Worm (Caenorhabditis elegans) whole organism, early embryonic: Measurements from ENCODE around the gene T04H1.12.

ENCODE experiments used
- B0310.2 ChIP-seq: sonication (generic microtip); optimal IDR thresholded peaks from 2 replicates; lab custom pipeline; 2016; ENCODE audit warnings: mild to moderate bottlenecking, missing genetic modification characterization, missing compliant biosample characterization
- F13C5.2 ChIP-seq: sonication (generic microtip); optimal IDR thresholded peaks from 2 replicates; lab custom pipeline; 2017; ENCODE audit warnings: mild to moderate bottlenecking, missing genetic modification characterization, inconsistent platforms, missing compliant biosample characterization
- aly-1 ChIP-seq: sonication (generic microtip); optimal IDR thresholded peaks from 2 replicates; lab custom pipeline; 2016; ENCODE audit warnings: missing genetic modification characterization, missing compliant biosample characterization
- ama-1 ChIP-seq: fragments of 150-350 bp; optimal IDR thresholded peaks from 2 replicates; lab custom pipeline; 2014
- ceh-13 ChIP-seq: fragments of 200-800 bp; sonication (Bioruptor generic); optimal IDR thresholded peaks from 2 replicates; lab custom pipeline; 2018; ENCODE audit warnings: mild to moderate bottlenecking, missing genetic modification characterization, missing compliant biosample characterization
- ceh-36 ChIP-seq: sonication (generic microtip); optimal IDR thresholded peaks from 2 replicates; lab custom pipeline; 2016; ENCODE audit warnings: missing genetic modification characterization, inconsistent platforms, missing compliant biosample characterization
- ets-7 ChIP-seq: sonication (generic microtip); optimal IDR thresholded peaks from 2 replicates; lab custom pipeline; 2016; ENCODE audit warnings: missing genotype, missing genetic modification characterization, missing compliant biosample characterization
- flt-1 ChIP-seq: fragments of 200-800 bp; sonication (Bioruptor generic); IDR thresholded peaks from 2 replicates; pipeline ENCODE4 v1.3.6; 2022; ENCODE audit warnings: missing genetic modification characterization, missing compliant biosample characterization
- hmbx-1 ChIP-seq: sonication (generic microtip); optimal IDR thresholded peaks from 2 replicates; lab custom pipeline; 2016; ENCODE audit warnings: mild to moderate bottlenecking, missing genetic modification characterization, missing compliant biosample characterization
- hmg-4 ChIP-seq: fragments of 200-800 bp; sonication (Bioruptor generic); optimal IDR thresholded peaks from 2 replicates; lab custom pipeline; 2018; ENCODE audit warnings: mild to moderate bottlenecking, missing genetic modification characterization, missing compliant biosample characterization
- hnd-1 ChIP-seq: sonication (generic microtip); optimal IDR thresholded peaks from 2 replicates; lab custom pipeline; 2016; ENCODE audit warnings: missing genetic modification characterization, missing compliant biosample characterization
- pes-1 ChIP-seq: fragments of 200-800 bp; sonication (Bioruptor generic); IDR thresholded peaks from 2 replicates; pipeline ENCODE4 v1.3.6; 2022; ENCODE audit warnings: missing genetic modification reagents, missing genetic modification characterization, missing compliant biosample characterization
- scrt-1 ChIP-seq: fragments of 200-800 bp; sonication (Bioruptor generic); IDR thresholded peaks from 2 replicates; pipeline ENCODE4 v1.3.6; 2022; ENCODE audit warnings: missing genetic modification characterization, missing compliant biosample characterization
- sea-1 ChIP-seq: fragments of 200-800 bp; sonication (Bioruptor generic); conservative IDR thresholded peaks from 2 replicates; pipeline ENCODE4 v1.3.6; 2022; ENCODE audit warnings: missing genetic modification characterization, missing compliant biosample characterization
- tbx-11 ChIP-seq: fragments of 200-800 bp; sonication (Bioruptor generic); IDR thresholded peaks from 2 replicates; pipeline ENCODE4 v1.3.6; 2022; ENCODE audit warnings: missing genetic modification characterization, missing compliant biosample characterization
- tbx-37 ChIP-seq: fragments of 200-800 bp; sonication (Bioruptor generic); conservative IDR thresholded peaks from 2 replicates; pipeline ENCODE4 v1.3.6; 2022; ENCODE audit warnings: missing genetic modification reagents, missing genetic modification characterization, missing compliant biosample characterization
- tra-4 ChIP-seq: sonication (generic microtip); optimal IDR thresholded peaks from 2 replicates; lab custom pipeline; 2017; ENCODE audit warnings: missing genetic modification characterization, missing compliant biosample characterization

The T04H1.12 gene

DNA sequence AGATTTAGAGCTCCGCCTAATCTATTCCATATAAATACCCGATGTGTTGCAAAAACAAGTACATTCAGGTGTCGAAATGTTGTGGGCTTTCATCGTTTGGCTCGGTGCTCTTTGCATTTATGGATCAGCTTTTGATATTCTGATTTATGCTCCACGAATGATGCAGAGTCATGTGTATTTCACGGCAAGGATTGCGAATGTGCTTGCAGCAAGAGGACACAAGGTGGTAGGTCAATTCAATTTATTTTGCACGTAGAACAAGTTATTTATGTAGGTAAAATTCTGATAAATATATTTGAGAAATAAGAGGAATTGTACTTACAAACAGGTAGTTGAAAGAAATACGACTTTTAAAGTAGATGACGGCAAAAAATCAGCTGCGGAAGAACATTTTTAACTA lies 3.5 kb downstream of the T04H1.12 start, which contains the start of gene ugt-56:
Gene ugt-56, plus strand, starts transcription at position 61 of the 400 bp plus-strand sequence.
- TF ChIP-seq hnd-1 (tag; lab: Kevin White, UChicago): no peak
- TF ChIP-seq ceh-36 (tag; lab: Kevin White, UChicago): no peak
- no peak for TF ChIP-seq F13C5.2
- TF ChIP-seq aly-1: no peak
- no peak for TF ChIP-seq tbx-11
- no peak for TF ChIP-seq hmg-4
- TF ChIP-seq ets-7 (tag; lab: Kevin White, UChicago): no peak
- no peak for TF ChIP-seq flt-1 (GFP tag; lab: Robert Waterston, UW)
- no peak for TF ChIP-seq sea-1

DNA sequence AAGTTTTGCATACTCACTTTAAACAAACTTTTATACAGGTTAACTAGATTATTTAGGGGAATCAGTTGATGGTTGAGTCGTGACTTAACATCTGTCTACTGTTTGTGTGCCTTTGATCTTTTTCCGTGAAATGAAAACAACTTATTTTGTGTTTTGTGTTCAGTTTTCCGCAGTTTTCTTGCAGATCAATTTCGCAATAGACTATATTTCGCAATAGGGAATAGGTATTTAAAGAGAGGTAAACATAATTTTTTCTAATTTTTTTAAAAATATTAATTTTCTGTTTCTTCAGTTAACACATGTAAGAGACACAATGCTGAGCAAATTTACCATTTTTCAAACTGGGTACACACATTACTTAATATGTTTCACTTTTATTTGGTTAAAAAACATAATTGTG lies 5.9 kb downstream of the T04H1.12 start, which contains the start of gene tbb-6:
Gene tbb-6, plus strand, starts transcription at position 155 of the 400 bp plus-strand sequence.
- TF ChIP-seq ets-7 (tag; lab: Kevin White, UChicago): no peak
- no peak for TF ChIP-seq ama-1 (lab: Kevin White, UChicago)
- no peak for TF ChIP-seq hmbx-1 (tag; lab: Kevin White, UChicago)
- TF ChIP-seq scrt-1 (GFP tag; lab: Robert Waterston, UW): no peak
- no peak for TF ChIP-seq sea-1
- no peak for TF ChIP-seq tbx-11
- no peak for TF ChIP-seq ceh-13 (GFP tag; lab: Kevin White, UChicago)
- no peak for TF ChIP-seq B0310.2 (tag; lab: Kevin White, UChicago)
- no peak for TF ChIP-seq tra-4 (tag; lab: Kevin White, UChicago)
- no peak for TF ChIP-seq hnd-1 (tag; lab: Kevin White, UChicago)
- no peak for TF ChIP-seq flt-1 (GFP tag; lab: Robert Waterston, UW)
- TF ChIP-seq hmg-4: no peak
- no peak for TF ChIP-seq tbx-37 (GFP tag; lab: Robert Waterston, UW)
- TF ChIP-seq F13C5.2: no peak
- no peak for TF ChIP-seq aly-1
- no peak for TF ChIP-seq pes-1 (GFP tag; lab: Robert Waterston, UW)
- TF ChIP-seq ceh-36 (tag; lab: Kevin White, UChicago): no peak

DNA sequence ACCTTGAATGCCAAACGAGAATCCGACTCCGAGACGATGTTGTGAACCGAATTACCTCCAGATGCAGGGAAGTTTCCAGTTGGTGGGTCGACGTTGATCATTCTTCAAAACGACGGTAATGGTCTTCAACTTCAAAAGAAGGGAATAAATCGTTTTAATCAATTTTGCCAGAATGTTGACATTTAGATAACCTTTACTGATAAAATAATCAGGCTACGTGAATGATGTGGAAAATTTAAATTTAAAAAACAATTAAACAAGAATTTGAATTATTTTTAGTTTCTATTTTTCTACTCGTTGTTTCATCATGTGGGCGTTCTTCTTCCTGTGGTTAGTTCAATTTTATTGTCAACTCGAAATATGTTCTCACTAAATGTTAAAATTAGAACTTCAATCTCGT lies 8.3 kb downstream of the T04H1.12 start, which contains the start of gene ssp-35:
Gene ssp-35, minus strand, starts transcription at position 101 of the 400 bp plus-strand sequence.
- TF ChIP-seq aly-1 (no peak), ceh-13 (GFP tag; lab: Kevin White, UChicago) (no peak), B0310.2 (tag; lab: Kevin White, UChicago) (no peak), pes-1 (GFP tag; lab: Robert Waterston, UW) (no peak), ets-7 (tag; lab: Kevin White, UChicago) (no peak), sea-1 (no peak), scrt-1 (GFP tag; lab: Robert Waterston, UW) (no peak), hnd-1 (tag; lab: Kevin White, UChicago) (no peak), ceh-36 (tag; lab: Kevin White, UChicago) (no peak), tbx-37 (GFP tag; lab: Robert Waterston, UW) (no peak), tbx-11 (no peak), tra-4 (tag; lab: Kevin White, UChicago) (no peak), flt-1 (GFP tag; lab: Robert Waterston, UW) (no peak)

DNA sequence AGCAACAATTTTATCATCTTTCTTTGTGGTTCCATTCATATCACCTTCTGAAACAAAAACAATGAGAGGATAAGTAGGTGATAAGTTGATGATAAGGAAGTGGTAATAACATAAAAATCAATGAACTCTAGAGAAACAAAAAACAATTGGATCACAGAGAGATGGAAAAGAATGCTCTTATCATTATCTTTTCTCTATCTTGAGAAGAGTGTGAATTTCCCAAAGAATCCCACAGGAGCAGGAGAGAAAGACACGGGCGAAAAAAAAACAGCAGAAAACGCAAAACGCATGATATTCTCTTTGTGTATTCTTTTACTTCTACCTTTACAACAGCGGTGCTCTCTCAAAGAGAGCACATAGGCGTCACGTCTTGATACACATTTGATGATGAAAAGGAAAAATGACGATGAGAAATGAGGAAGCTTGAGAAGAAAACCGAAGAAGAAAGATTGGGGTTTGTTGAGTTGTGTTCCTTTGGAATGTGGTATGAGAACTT lies 13.9 kb downstream of the T04H1.12 start, which contains the start of gene twk-24:
Gene twk-24, minus strand, starts transcription at position 51 of the 496 bp plus-strand sequence.
- no peak for TF ChIP-seq tra-4 (tag; lab: Kevin White, UChicago)
- no peak for TF ChIP-seq hmbx-1 (tag; lab: Kevin White, UChicago)
- TF ChIP-seq tbx-37 (GFP tag; lab: Robert Waterston, UW): no peak
- TF ChIP-seq hmg-4: no peak

DNA sequence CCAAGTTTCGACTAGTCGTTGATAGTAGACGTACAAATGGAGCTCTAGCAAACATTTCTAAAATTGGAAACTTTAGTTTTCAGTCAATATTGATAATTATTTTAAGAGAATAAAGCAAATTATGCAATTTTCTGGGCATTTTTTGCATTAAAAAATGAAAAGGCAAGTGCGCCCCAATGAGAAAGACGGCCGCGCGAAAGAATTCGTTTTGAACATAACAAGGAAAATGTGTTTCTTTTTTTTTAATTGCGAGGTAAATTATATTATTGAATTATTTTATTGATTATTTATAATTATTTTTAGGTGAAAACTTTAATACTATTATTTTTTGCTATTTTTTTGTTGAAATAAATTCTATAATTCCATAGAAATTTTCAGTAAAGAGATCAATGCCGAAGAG lies 16.1 kb downstream of the T04H1.12 start, which contains the start of the genes tsfm-1 and capg-2:
Gene tsfm-1, minus strand, starts transcription at position 57 of the 400 bp plus-strand sequence.
Gene capg-2, plus strand, starts transcription at position 379 of the 400 bp plus-strand sequence.
- TF ChIP-seq hnd-1 (tag; lab: Kevin White, UChicago): no peak
- TF ChIP-seq aly-1: no peak
- TF ChIP-seq scrt-1 (GFP tag; lab: Robert Waterston, UW): no peak
- no peak for TF ChIP-seq pes-1 (GFP tag; lab: Robert Waterston, UW)
- no peak for TF ChIP-seq tbx-37 (GFP tag; lab: Robert Waterston, UW)
- no peak for TF ChIP-seq ama-1 (lab: Kevin White, UChicago)
- TF ChIP-seq flt-1 (GFP tag; lab: Robert Waterston, UW): no peak
- no peak for TF ChIP-seq tra-4 (tag; lab: Kevin White, UChicago)

DNA sequence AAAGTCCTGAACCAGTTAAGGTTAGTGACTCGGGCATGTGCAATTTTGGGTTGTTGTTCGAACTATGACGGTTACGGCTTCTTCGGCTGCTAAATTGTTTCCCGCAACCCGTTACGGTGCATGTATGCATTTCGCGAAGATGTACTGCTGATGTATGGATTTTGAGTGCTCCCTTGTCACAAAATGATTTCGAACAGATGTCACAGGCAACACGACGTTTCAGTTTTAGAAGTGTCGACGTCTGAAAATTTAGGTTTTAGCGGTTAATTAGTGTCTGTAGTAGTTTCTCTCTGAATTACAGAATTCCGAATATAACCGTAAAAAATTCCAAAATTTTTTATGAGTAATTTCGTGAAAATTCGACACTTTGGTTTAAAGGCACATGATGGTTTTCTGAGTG lies 20.3 kb downstream of the T04H1.12 start:
- TF ChIP-seq ceh-13 (GFP tag; lab: Kevin White, UChicago): no peak

DNA sequence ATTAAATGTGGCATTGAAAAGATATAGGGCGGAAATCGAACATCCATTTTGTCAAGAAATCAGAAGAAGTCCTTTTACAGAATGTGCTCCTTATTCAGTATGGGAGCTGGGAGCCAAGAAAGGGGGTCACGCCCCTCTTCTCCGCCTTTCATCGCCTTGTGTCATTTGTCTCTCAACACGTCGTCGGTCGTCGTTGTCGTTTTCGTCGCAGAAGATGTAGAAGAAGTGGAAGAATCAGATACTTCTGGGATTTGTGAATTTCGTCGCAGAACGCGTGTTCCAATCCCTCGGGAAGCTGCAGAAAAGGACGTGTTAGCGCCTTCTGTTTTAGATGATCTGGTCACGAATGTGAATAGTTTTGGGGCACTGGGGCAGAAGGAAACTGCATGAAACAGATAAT lies 21.5 kb downstream of the T04H1.12 start, which contains the start of gene bnc-1:
Gene bnc-1, minus strand, starts transcription at position 101 of the 400 bp plus-strand sequence.
- TF ChIP-seq sea-1 (no peak), hnd-1 (tag; lab: Kevin White, UChicago) (no peak), hmg-4 (no peak), ets-7 (tag; lab: Kevin White, UChicago) (no peak), ceh-36 (tag; lab: Kevin White, UChicago) (no peak), hmbx-1 (tag; lab: Kevin White, UChicago) (no peak), scrt-1 (GFP tag; lab: Robert Waterston, UW) (no peak), B0310.2 (tag; lab: Kevin White, UChicago) (no peak), tra-4 (tag; lab: Kevin White, UChicago) (no peak), ceh-13 (GFP tag; lab: Kevin White, UChicago) (no peak), tbx-37 (GFP tag; lab: Robert Waterston, UW) (no peak), ama-1 (lab: Kevin White, UChicago) (no peak), pes-1 (GFP tag; lab: Robert Waterston, UW) (no peak), aly-1 (no peak), tbx-11 (no peak), flt-1 (GFP tag; lab: Robert Waterston, UW) (no peak)
